Worm (Caenorhabditis elegans) whole organism, mixed stage, embryonic: Measurements from ENCODE around the gene inos-1.

ENCODE experiments used
- M03D4.4 ChIP-seq: sonication (generic microtip); optimal IDR thresholded peaks from 2 replicates; lab custom pipeline; 2017; ENCODE audit warnings: mild to moderate bottlenecking, missing genetic modification characterization, missing compliant biosample characterization
- mab-5 ChIP-seq: fragments of 150-350 bp; optimal IDR thresholded peaks from 2 replicates; lab custom pipeline; 2014; ENCODE audit warnings: missing biosample characterization, missing genetic modification characterization
- nhr-2 ChIP-seq: fragments of 150-350 bp; optimal IDR thresholded peaks from 2 replicates; lab custom pipeline; 2014; ENCODE audit warnings: missing biosample characterization, missing genetic modification characterization

DNA sequence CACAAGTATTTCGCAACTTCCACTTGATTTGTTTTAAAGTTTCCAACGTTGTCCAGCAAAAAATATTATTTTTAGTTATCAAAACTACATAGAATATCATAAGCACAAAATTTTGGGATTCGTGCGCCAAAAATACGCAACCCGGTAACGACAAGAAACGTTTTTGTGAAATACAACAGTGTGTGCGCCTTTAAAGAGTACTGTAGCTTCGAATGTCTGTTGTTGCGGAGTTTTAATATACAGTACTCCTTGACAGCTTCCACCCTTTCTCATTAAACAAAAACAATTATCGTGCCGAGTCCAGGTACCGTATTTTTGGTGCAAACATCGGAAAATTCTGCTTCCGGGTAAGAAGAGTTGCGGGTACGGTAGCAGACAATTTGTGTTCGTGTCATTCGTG is 19.9 kb downstream of the inos-1 start:
- no peak for TF ChIP-seq nhr-2 (tag; lab: Kevin White, UChicago)
- TF ChIP-seq mab-5 (tag; lab: Kevin White, UChicago), result no peak
- TF ChIP-seq M03D4.4 (tag; lab: Kevin White, UChicago), result no peak
